Fruit fly (Drosophila melanogaster) whole organism, embryonic: Measurements from ENCODE around the gene CG11726.
A peak's percentile ranks its signal among the peaks of the same experiment; 100 is the strongest.

ENCODE experiments used
- Bdp1 ChIP-seq: fragments of 200-800 bp; sonication (Bioruptor generic); optimal IDR thresholded peaks from 3 replicates; lab custom pipeline; 2016; ENCODE audit warnings: missing biosample characterization, missing genetic modification characterization
- BtbVII ChIP-seq: fragments of 200-800 bp; sonication (Bioruptor generic); optimal IDR thresholded peaks from 3 replicates; lab custom pipeline; 2017; ENCODE audit warnings: missing biosample characterization, mild to moderate bottlenecking, missing genetic modification characterization
- Bteb2 ChIP-seq: fragments of 200-800 bp; sonication (Bioruptor generic); optimal IDR thresholded peaks from 2 replicates; lab custom pipeline; 2016; ENCODE audit warnings: missing biosample characterization, missing genetic modification characterization
- CG10431 ChIP-seq: fragments of 200-800 bp; sonication (Bioruptor generic); optimal IDR thresholded peaks from 3 replicates; lab custom pipeline; 2018; ENCODE audit warnings: missing biosample characterization, mild to moderate bottlenecking, missing genetic modification characterization
- CG10543 ChIP-seq: fragments of 200-800 bp; sonication (Bioruptor generic); optimal IDR thresholded peaks from 3 replicates; lab custom pipeline; 2017; ENCODE audit warnings: missing biosample characterization, mild to moderate bottlenecking, missing genetic modification characterization, moderate library complexity
- CG10979 ChIP-seq: fragments of 200-800 bp; sonication (Bioruptor generic); optimal IDR thresholded peaks from 2 replicates; lab custom pipeline; 2018; ENCODE audit warnings: missing biosample characterization, mild to moderate bottlenecking, missing genetic modification characterization, moderate library complexity
- CG13287 ChIP-seq: fragments of 200-800 bp; sonication (Bioruptor generic); IDR thresholded peaks from 2 replicates; pipeline ENCODE4 v1.3.6; 2022; ENCODE audit warnings: missing biosample characterization, missing genetic modification characterization; ENCODE audit not compliant: partially characterized antibody
- CG14050 ChIP-seq: fragments of 200-800 bp; sonication (Bioruptor generic); IDR thresholded peaks from 3 replicates; pipeline ENCODE4 v1.3.6; 2022; ENCODE audit warnings: missing biosample characterization, missing genetic modification characterization
- CG14710 ChIP-seq: fragments of 200-800 bp; sonication (Bioruptor generic); optimal IDR thresholded peaks from 3 replicates; lab custom pipeline; 2019; ENCODE audit warnings: missing biosample characterization, mild to moderate bottlenecking, missing genetic modification characterization, moderate library complexity
- CG14860 ChIP-seq: fragments of 200-800 bp; sonication (Bioruptor generic); IDR thresholded peaks from 3 replicates; pipeline ENCODE4 v1.3.6; 2022; ENCODE audit warnings: missing biosample characterization, missing genetic modification characterization; ENCODE audit not compliant: partially characterized antibody
- CG15479 ChIP-seq: fragments of 200-800 bp; sonication (Bioruptor generic); optimal IDR thresholded peaks from 3 replicates; lab custom pipeline; 2019; ENCODE audit warnings: missing biosample characterization, mild to moderate bottlenecking, missing genetic modification characterization, moderate library complexity
- CG15601 ChIP-seq: fragments of 200-800 bp; sonication (Bioruptor generic); optimal IDR thresholded peaks from 3 replicates; lab custom pipeline; 2019; ENCODE audit warnings: missing biosample characterization, mild to moderate bottlenecking, missing genetic modification characterization, moderate library complexity
- CG33213 ChIP-seq: fragments of 200-800 bp; sonication (Bioruptor generic); optimal IDR thresholded peaks from 3 replicates; lab custom pipeline; 2016; ENCODE audit warnings: missing biosample characterization, missing genetic modification characterization
- CG34224 ChIP-seq: fragments of 200-800 bp; sonication (Bioruptor generic); IDR thresholded peaks from 3 replicates; pipeline ENCODE4 v1.3.6; 2022; ENCODE audit warnings: missing biosample characterization, missing genetic modification characterization; ENCODE audit not compliant: partially characterized antibody
- CG4360 ChIP-seq: fragments of 200-800 bp; sonication (Bioruptor generic); IDR thresholded peaks from 2 replicates; pipeline ENCODE4 v1.3.6; 2022; ENCODE audit warnings: missing biosample characterization, missing genetic modification characterization
- CG43689 ChIP-seq: fragments of 200-800 bp; sonication (Bioruptor generic); IDR thresholded peaks from 2 replicates; pipeline ENCODE4 v1.3.6; 2022; ENCODE audit warnings: missing biosample characterization, missing genetic modification characterization
- CG4404 ChIP-seq: fragments of 200-800 bp; sonication (Bioruptor generic); IDR thresholded peaks from 2 replicates; pipeline ENCODE4 v1.3.6; 2022; ENCODE audit warnings: missing biosample characterization, missing genetic modification characterization
- CG8290 ChIP-seq, 3 experiments: fragments of 200-800 bp; sonication (Bioruptor generic); optimal IDR thresholded peaks; 2 replicates each; lab custom pipeline; 2016 to 2019; ENCODE audit warnings: missing biosample characterization in 3 of 3, missing genetic modification characterization in 3 of 3, mild to moderate bottlenecking in 2 of 3, moderate library complexity in 1 of 3
- CG8944 ChIP-seq: fragments of 200-800 bp; sonication (Bioruptor generic); optimal IDR thresholded peaks from 3 replicates; lab custom pipeline; 2016; ENCODE audit warnings: missing biosample characterization, missing genetic modification characterization
- H2.0 ChIP-seq: fragments of 200-800 bp; sonication (Bioruptor generic); IDR thresholded peaks from 2 replicates; pipeline ENCODE4 v1.3.6; 2022; ENCODE audit warnings: missing biosample characterization, missing genetic modification characterization
- Hey ChIP-seq: fragments of 200-800 bp; sonication (Bioruptor generic); optimal IDR thresholded peaks from 3 replicates; lab custom pipeline; 2018; ENCODE audit warnings: missing biosample characterization, mild to moderate bottlenecking, missing genetic modification characterization
- Hmr ChIP-seq: fragments of 200-800 bp; sonication (Bioruptor generic); optimal IDR thresholded peaks from 3 replicates; lab custom pipeline; 2017; ENCODE audit warnings: mild to moderate bottlenecking, missing biosample characterization, missing genetic modification reagents, missing genetic modification characterization
- MESR4 ChIP-seq: fragments of 200-800 bp; sonication (Bioruptor generic); optimal IDR thresholded peaks from 2 replicates; lab custom pipeline; 2018; ENCODE audit warnings: missing biosample characterization, mild to moderate bottlenecking, missing genetic modification characterization, moderate library complexity
- Meics ChIP-seq: fragments of 200-800 bp; sonication (Bioruptor generic); optimal IDR thresholded peaks from 2 replicates; lab custom pipeline; 2017; ENCODE audit warnings: missing biosample characterization, mild to moderate bottlenecking, missing genetic modification characterization
- Oli ChIP-seq: fragments of 200-800 bp; sonication (Bioruptor generic); optimal IDR thresholded peaks from 2 replicates; lab custom pipeline; 2018; ENCODE audit warnings: missing biosample characterization, mild to moderate bottlenecking, missing genetic modification characterization, moderate library complexity
- Spps ChIP-seq: fragments of 200-800 bp; sonication (Bioruptor generic); optimal IDR thresholded peaks from 2 replicates; lab custom pipeline; 2018; ENCODE audit warnings: missing biosample characterization, mild to moderate bottlenecking, missing genetic modification characterization
- Xbp1 ChIP-seq: fragments of 200-800 bp; sonication (Bioruptor generic); optimal IDR thresholded peaks from 3 replicates; lab custom pipeline; 2016; ENCODE audit warnings: missing biosample characterization, mild to moderate bottlenecking, missing genetic modification characterization
- ap ChIP-seq: fragments of 200-800 bp; sonication (Bioruptor generic); IDR thresholded peaks from 2 replicates; pipeline ENCODE4 v1.3.6; 2022; ENCODE audit warnings: missing biosample characterization, missing genetic modification characterization
- ash1 ChIP-seq: fragments of 200-800 bp; sonication (Bioruptor generic); optimal IDR thresholded peaks from 2 replicates; lab custom pipeline; 2018; ENCODE audit warnings: missing biosample characterization, mild to moderate bottlenecking, missing genetic modification characterization
- ato ChIP-seq: fragments of 200-800 bp; sonication (Bioruptor generic); IDR thresholded peaks from 2 replicates; pipeline ENCODE4 v1.3.6; 2022; ENCODE audit warnings: missing biosample characterization, missing genetic modification characterization; ENCODE audit not compliant: partially characterized antibody
- btn ChIP-seq: fragments of 200-800 bp; sonication (Bioruptor generic); optimal IDR thresholded peaks from 2 replicates; lab custom pipeline; 2016; ENCODE audit warnings: missing biosample characterization, missing genetic modification characterization
- corto ChIP-seq: fragments of 200-800 bp; sonication (Bioruptor generic); optimal IDR thresholded peaks from 2 replicates; lab custom pipeline; 2016; ENCODE audit warnings: missing biosample characterization, mild to moderate bottlenecking, missing genetic modification characterization, moderate library complexity
- dmrt99B ChIP-seq: fragments of 200-800 bp; sonication (Bioruptor generic); optimal IDR thresholded peaks from 2 replicates; lab custom pipeline; 2018; ENCODE audit warnings: missing biosample characterization, mild to moderate bottlenecking, missing genetic modification characterization, moderate library complexity
- eyg ChIP-seq: fragments of 200-800 bp; sonication (Bioruptor generic); optimal IDR thresholded peaks from 3 replicates; lab custom pipeline; 2016; ENCODE audit warnings: missing biosample characterization, missing genetic modification characterization
- fd102C ChIP-seq: fragments of 200-800 bp; sonication (Bioruptor generic); optimal IDR thresholded peaks from 2 replicates; lab custom pipeline; 2018; ENCODE audit warnings: missing biosample characterization, mild to moderate bottlenecking, missing genetic modification characterization, moderate library complexity
- fd96Cb ChIP-seq: fragments of 200-800 bp; sonication (Bioruptor generic); optimal IDR thresholded peaks from 2 replicates; lab custom pipeline; 2018; ENCODE audit warnings: missing biosample characterization, mild to moderate bottlenecking, missing genetic modification characterization, moderate library complexity
- fru ChIP-seq: fragments of >200 bp; optimal IDR thresholded peaks from 2 replicates; lab custom pipeline; 2017
- knrl ChIP-seq: fragments of 200-800 bp; sonication (Bioruptor generic); IDR thresholded peaks from 3 replicates; pipeline ENCODE4 v1.3.6; 2022; ENCODE audit warnings: missing biosample characterization, missing genetic modification characterization; ENCODE audit not compliant: partially characterized antibody
- nom ChIP-seq: fragments of 200-800 bp; sonication (Bioruptor generic); optimal IDR thresholded peaks from 2 replicates; lab custom pipeline; 2017; ENCODE audit warnings: missing biosample characterization, missing genetic modification characterization, mild to moderate bottlenecking, moderate library complexity, missing genetic modification reagents
- odd ChIP-seq: fragments of 200-800 bp; sonication (Bioruptor generic); optimal IDR thresholded peaks from 2 replicates; lab custom pipeline; 2017; ENCODE audit warnings: missing biosample characterization, mild to moderate bottlenecking, missing genetic modification characterization
- org-1 ChIP-seq: fragments of 200-800 bp; sonication (Bioruptor generic); optimal IDR thresholded peaks from 2 replicates; lab custom pipeline; 2017; ENCODE audit warnings: missing biosample characterization, missing genetic modification characterization
- otp ChIP-seq: fragments of 200-800 bp; sonication (Bioruptor generic); IDR thresholded peaks from 3 replicates; pipeline ENCODE4, ENCODE4 v1.3.6; 2022; ENCODE audit warnings: missing biosample characterization, missing genetic modification characterization
- pb ChIP-seq: fragments of 200-800 bp; sonication (Bioruptor generic); optimal IDR thresholded peaks from 3 replicates; lab custom pipeline; 2016; ENCODE audit warnings: missing biosample characterization, missing genetic modification characterization
- pum ChIP-seq: fragments of 200-800 bp; sonication (Bioruptor generic); optimal IDR thresholded peaks from 2 replicates; lab custom pipeline; 2016; ENCODE audit warnings: missing biosample characterization, missing genetic modification characterization
- pzg ChIP-seq: fragments of 200-800 bp; sonication (Bioruptor generic); optimal IDR thresholded peaks from 3 replicates; lab custom pipeline; 2018; ENCODE audit warnings: missing biosample characterization, mild to moderate bottlenecking, missing genetic modification characterization, moderate library complexity
- scrt ChIP-seq: fragments of 200-800 bp; sonication (Bioruptor generic); optimal IDR thresholded peaks from 2 replicates; lab custom pipeline; 2018; ENCODE audit warnings: missing biosample characterization, mild to moderate bottlenecking, missing genetic modification characterization, moderate library complexity
- ssp ChIP-seq: fragments of 200-800 bp; sonication (Bioruptor generic); IDR thresholded peaks from 2 replicates; pipeline ENCODE4 v1.3.6; 2022; ENCODE audit warnings: missing biosample characterization, missing genetic modification characterization
- twi ChIP-seq: fragments of 200-800 bp; optimal IDR thresholded peaks from 2 replicates; lab custom pipeline; 2019; ENCODE audit warnings: missing biosample characterization, mild to moderate bottlenecking, missing genetic modification characterization, moderate library complexity
- wor ChIP-seq: fragments of 200-800 bp; sonication (Bioruptor generic); IDR thresholded peaks from 2 replicates; pipeline ENCODE4 v1.3.6; 2022; ENCODE audit warnings: missing biosample characterization, missing genetic modification characterization

The CG11726 gene

dm6 chr3L:11381126-11381940 is 13.2 kb upstream of the CG11726 start (continued):
- TF ChIP-seq CG8290 (GFP tag; optimal IDR thresholded peaks at IDR 0.05; lab: Kevin White, UChicago) (no peak), CG8290 (tag; optimal IDR thresholded peaks at IDR 0.05; lab: Kevin White, UChicago) (peak in 1 of 2 experiments; percentile 45), Xbp1 (GFP tag; lab: Kevin White, UChicago) (no peak), CG15479 (no peak), pb (GFP tag; lab: Kevin White, UChicago) (no peak), ash1 (GFP tag; lab: Kevin White, UChicago) (no peak), pzg (GFP tag; lab: Kevin White, UChicago) (no peak), CG8944 (no peak), wor (GFP tag; lab: Robert Waterston, UW) (no peak), nom (no peak), odd (GFP tag; lab: Kevin White, UChicago) (no peak), corto (GFP tag; lab: Kevin White, UChicago) (no peak), ap (GFP tag; lab: Robert Waterston, UW) (no peak), fd102C (GFP tag; lab: Kevin White, UChicago) (no peak), ssp (no peak), BtbVII (no peak), Spps (no peak), Oli (tag; lab: Kevin White, UChicago) (no peak), CG14050 (GFP tag; lab: Robert Waterston, UW) (no peak), otp (0 out of 3 replicates have a peak, but pooled peaks have one; percentile 29), CG43689 (GFP tag; lab: Robert Waterston, UW) (peak; percentile 26; the same call in 1 of the 2 replicates), dmrt99B (tag; lab: Kevin White, UChicago) (no peak), CG14860 (GFP tag; lab: Robert Waterston, UW) (no peak), eyg (GFP tag; lab: Kevin White, UChicago) (no peak), knrl (GFP tag; lab: Robert Waterston, UW) (no peak), CG4404 (GFP tag; lab: Robert Waterston, UW) (no peak), CG34224 (GFP tag; lab: Robert Waterston, UW) (no peak), Bdp1 (GFP tag; lab: Kevin White, UChicago) (no peak), CG10431 (GFP tag; lab: Kevin White, UChicago) (no peak), CG10543 (peak; percentile 60), CG4360 (GFP tag; lab: Robert Waterston, UW) (no peak), ato (no peak), Meics (no peak), CG33213 (no peak), Hey (tag; lab: Kevin White, UChicago) (peak; percentile 15), CG14710 (tag; lab: Kevin White, UChicago) (no peak), btn (GFP tag; lab: Kevin White, UChicago) (no peak), MESR4 (no peak), H2.0 (GFP tag; lab: Robert Waterston, UW) (no peak), scrt (GFP tag; lab: Kevin White, UChicago) (no peak), twi (no peak), fd96Cb (no peak), Bteb2 (GFP tag; lab: Kevin White, UChicago) (no peak), fru (lab: Kevin White, UChicago) (no peak), CG15601 (tag; lab: Kevin White, UChicago) (no peak), org-1 (no peak), Hmr (GFP tag; lab: Kevin White, UChicago) (peak; percentile 2), CG13287 (GFP tag; lab: Robert Waterston, UW) (no peak), pum (GFP tag; lab: Kevin White, UChicago) (no peak), CG10979 (tag; lab: Kevin White, UChicago) (peak; percentile 18)
